Worm (Caenorhabditis elegans) whole organism, young adult: ENCODE measurements around the gene rop-1.

ENCODE experiments used
- B0019.2 ChIP-seq: fragments of 200-800 bp; sonication (Bioruptor generic); conservative IDR thresholded peaks from 2 replicates; pipeline ENCODE4 v1.3.6; 2022; ENCODE audit warnings: missing genetic modification reagents, missing genetic modification characterization, missing compliant biosample characterization
- B0035.1 ChIP-seq: sonication (generic microtip); optimal IDR thresholded peaks from 2 replicates; lab custom pipeline; 2016; ENCODE audit warnings: missing genetic modification characterization, mild to moderate bottlenecking, missing compliant biosample characterization, missing genotype, missing genetic modification reagents
- F33H1.4 ChIP-seq: fragments of 200-800 bp; sonication (Bioruptor generic); IDR thresholded peaks from 2 replicates; pipeline ENCODE4 v1.3.6; 2022; ENCODE audit warnings: missing genetic modification reagents, missing genetic modification characterization, missing compliant biosample characterization
- F49E8.2 ChIP-seq: sonication (generic microtip); optimal IDR thresholded peaks from 3 replicates; lab custom pipeline; 2017; ENCODE audit warnings: missing genetic modification characterization, mild to moderate bottlenecking, missing compliant biosample characterization, antibody characterized with exemption, moderate library complexity; ENCODE audit not compliant: insufficient read depth
- Y53F4B.3 ChIP-seq: fragments of 200-800 bp; sonication (Bioruptor generic); IDR thresholded peaks from 2 replicates; pipeline ENCODE4 v1.3.6; 2022; ENCODE audit warnings: missing genetic modification reagents, missing genetic modification characterization, missing compliant biosample characterization
- Y56A3A.18 ChIP-seq: fragments of 200-800 bp; sonication (Bioruptor generic); IDR thresholded peaks from 2 replicates; pipeline ENCODE4 v1.3.6; 2022; ENCODE audit warnings: missing genetic modification reagents, missing genetic modification characterization, missing compliant biosample characterization
- Y79H2A.3 ChIP-seq: fragments of 200-800 bp; sonication (Bioruptor generic); conservative IDR thresholded peaks from 2 replicates; pipeline ENCODE4 v1.3.6; 2022; ENCODE audit warnings: missing genetic modification reagents, missing genetic modification characterization, missing compliant biosample characterization
- ama-1 ChIP-seq, 3 experiments: fragments of 150-350 bp in 1 of 3; sonication (generic microtip) in 2 of 3; optimal IDR thresholded peaks; 2 replicates each; lab custom pipeline; 2014 to 2018; ENCODE audit warnings: missing biosample characterization in 2 of 3, missing genetic modification characterization in 2 of 3, missing genetic modification reagents in 2 of 3
- aptf-3 ChIP-seq: fragments of 200-800 bp; sonication (Bioruptor generic); IDR thresholded peaks from 2 replicates; pipeline ENCODE4 v1.3.6; 2022; ENCODE audit warnings: missing genetic modification characterization, missing compliant biosample characterization
- attf-5 ChIP-seq: fragments of 200-800 bp; sonication (Bioruptor generic); optimal IDR thresholded peaks from 2 replicates; lab custom pipeline; 2018; ENCODE audit warnings: mild to moderate bottlenecking, missing genetic modification characterization, missing compliant biosample characterization
- cebp-1 ChIP-seq, 2 experiments: fragments of 200-800 bp in 1 of 2; sonication (Bioruptor generic) in 1 of 2; sonication (generic microtip) in 1 of 2; IDR thresholded peaks in 1 of 2; optimal IDR thresholded peaks in 1 of 2; 2 replicates each; pipeline versions ENCODE4 v1.3.6 to Lab custom; 2017 to 2022; ENCODE audit warnings: missing compliant biosample characterization in 2 of 2, missing genetic modification characterization in 2 of 2, mild to moderate bottlenecking in 1 of 2, missing genetic modification reagents in 1 of 2, moderate library complexity in 1 of 2
- cebp-2 ChIP-seq: fragments of 200-800 bp; sonication (Bioruptor generic); IDR thresholded peaks from 2 replicates; pipeline ENCODE4 v1.3.6; 2022; ENCODE audit warnings: missing genetic modification characterization, missing compliant biosample characterization
- ceh-91 ChIP-seq: fragments of 200-800 bp; sonication (Bioruptor generic); IDR thresholded peaks from 2 replicates; pipeline ENCODE4 v1.3.6; 2022; ENCODE audit warnings: missing genetic modification reagents, missing genetic modification characterization, missing compliant biosample characterization
- chd-7 ChIP-seq: sonication (generic microtip); optimal IDR thresholded peaks from 2 replicates; lab custom pipeline; 2016; ENCODE audit warnings: mild to moderate bottlenecking, missing genetic modification characterization, moderate library complexity, missing compliant biosample characterization
- dox-1 ChIP-seq: fragments of 200-800 bp; sonication (Bioruptor generic); IDR thresholded peaks from 2 replicates; pipeline ENCODE4 v1.3.6; 2022; ENCODE audit warnings: missing genetic modification reagents, missing genetic modification characterization, missing compliant biosample characterization
- ekl-4 ChIP-seq: fragments of 200-800 bp; sonication (Bioruptor generic); IDR thresholded peaks from 2 replicates; pipeline ENCODE4 v1.3.6; 2022; ENCODE audit warnings: missing genetic modification reagents, missing genetic modification characterization, missing compliant biosample characterization
- fkh-3 ChIP-seq: sonication (generic microtip); optimal IDR thresholded peaks from 2 replicates; lab custom pipeline; 2016; ENCODE audit warnings: mild to moderate bottlenecking, missing genetic modification characterization, missing compliant biosample characterization
- him-1 ChIP-seq: sonication (generic microtip); optimal IDR thresholded peaks from 2 replicates; lab custom pipeline; 2016; ENCODE audit warnings: missing genotype, missing genetic modification reagents, missing genetic modification characterization, missing compliant biosample characterization
- hmg-20 ChIP-seq: fragments of 200-800 bp; sonication (Bioruptor generic); IDR thresholded peaks from 2 replicates; pipeline ENCODE4 v1.3.6; 2022; ENCODE audit warnings: missing genetic modification reagents, missing genetic modification characterization, missing compliant biosample characterization
- hrde-1 ChIP-seq: sonication (generic microtip); optimal IDR thresholded peaks from 2 replicates; lab custom pipeline; 2016; ENCODE audit warnings: missing genetic modification characterization, mild to moderate bottlenecking, missing compliant biosample characterization, moderate library complexity, missing genotype, missing genetic modification reagents, borderline replicate concordance
- lin-26 ChIP-seq: fragments of 200-800 bp; sonication (Bioruptor generic); IDR thresholded peaks from 2 replicates; pipeline ENCODE4 v1.3.6; 2022; ENCODE audit warnings: missing genetic modification reagents, missing genetic modification characterization, missing compliant biosample characterization
- lin-40 ChIP-seq: sonication (generic microtip); optimal IDR thresholded peaks from 2 replicates; lab custom pipeline; 2016; ENCODE audit warnings: missing genetic modification characterization, mild to moderate bottlenecking, missing compliant biosample characterization, missing genotype, missing genetic modification reagents
- lsl-1 ChIP-seq: fragments of 200-800 bp; sonication (Bioruptor generic); optimal IDR thresholded peaks from 2 replicates; lab custom pipeline; 2018; ENCODE audit warnings: mild to moderate bottlenecking, missing genetic modification characterization, moderate library complexity, missing compliant biosample characterization
- madf-6 ChIP-seq: fragments of 200-800 bp; sonication (Bioruptor generic); IDR thresholded peaks from 2 replicates; pipeline ENCODE4 v1.3.6; 2022; ENCODE audit warnings: missing genetic modification reagents, missing genetic modification characterization, missing compliant biosample characterization
- mes-4 ChIP-seq: sonication (generic microtip); optimal IDR thresholded peaks from 2 replicates; lab custom pipeline; 2016; ENCODE audit warnings: missing genotype, missing genetic modification characterization, missing compliant biosample characterization
- nhr-179 ChIP-seq: sonication (generic microtip); optimal IDR thresholded peaks from 2 replicates; lab custom pipeline; 2016; ENCODE audit warnings: mild to moderate bottlenecking, missing genetic modification characterization, missing compliant biosample characterization
- nhr-90 ChIP-seq: sonication (generic microtip); optimal IDR thresholded peaks from 2 replicates; lab custom pipeline; 2016; ENCODE audit warnings: missing genotype, mild to moderate bottlenecking, missing genetic modification characterization, missing compliant biosample characterization
- pbrm-1 ChIP-seq: fragments of 200-800 bp; sonication (Bioruptor generic); IDR thresholded peaks from 2 replicates; pipeline ENCODE4 v1.3.6; 2022; ENCODE audit warnings: missing genetic modification reagents, missing genetic modification characterization, missing compliant biosample characterization
- pha-4 ChIP-seq: fragments of 150-350 bp; sonication (generic microtip); optimal IDR thresholded peaks from 2 replicates; lab custom pipeline; 2014; ENCODE audit warnings: missing biosample characterization, missing genetic modification reagents, missing genetic modification characterization
- snpc-1.1 ChIP-seq: sonication (generic microtip); optimal IDR thresholded peaks from 2 replicates; lab custom pipeline; 2017; ENCODE audit warnings: missing genetic modification characterization, mild to moderate bottlenecking, missing compliant biosample characterization, antibody characterized with exemption, moderate library complexity, missing genotype, missing genetic modification reagents; ENCODE audit not compliant: insufficient read depth
- snpc-1.3 ChIP-seq: sonication (generic microtip); optimal IDR thresholded peaks from 2 replicates; lab custom pipeline; 2017; ENCODE audit warnings: missing genetic modification characterization, mild to moderate bottlenecking, missing compliant biosample characterization, antibody characterized with exemption, moderate library complexity, missing genotype, missing genetic modification reagents; ENCODE audit not compliant: insufficient read depth
- snpc-4 ChIP-seq, 5 experiments: fragments of 150-350 bp in 1 of 5; sonication (generic microtip) in 4 of 5; optimal IDR thresholded peaks; 2 replicates each; lab custom pipeline; 2014 to 2018; ENCODE audit warnings: missing genetic modification characterization in 5 of 5, missing biosample characterization in 3 of 5, antibody characterized with exemption in 2 of 5, mild to moderate bottlenecking in 2 of 5, missing compliant biosample characterization in 2 of 5, missing genotype in 2 of 5, moderate library complexity in 2 of 5, missing genetic modification reagents in 1 of 5
- tbx-9 ChIP-seq: sonication (generic microtip); optimal IDR thresholded peaks from 2 replicates; lab custom pipeline; 2016; ENCODE audit warnings: borderline replicate concordance, missing genetic modification characterization, inconsistent platforms, missing compliant biosample characterization
- ztf-6 ChIP-seq: fragments of 200-800 bp; sonication (Bioruptor generic); IDR thresholded peaks from 2 replicates; pipeline ENCODE4 v1.3.6; 2022; ENCODE audit warnings: missing genetic modification reagents, missing genetic modification characterization, missing compliant biosample characterization

Gene rop-1

ce11 chrV:10273837-10274236, 19.0 kb upstream of the rop-1 start (continued):
- no peak for TF ChIP-seq nhr-90 (tag; lab: Kevin White, UChicago)
- no peak for TF ChIP-seq fkh-3
- TF ChIP-seq madf-6 (GFP tag; lab: Robert Waterston, UW) = no peak
- TF ChIP-seq attf-5 = peak; percentile 0
- no peak for TF ChIP-seq snpc-1.1 (tag; lab: Kevin White, UChicago)
- 0 out of 2 replicates have a peak, but pooled peaks have one; percentile 3 for TF ChIP-seq cebp-1 (GFP tag; IDR thresholded peaks at IDR 0.05; lab: Robert Waterston, UW)
- TF ChIP-seq cebp-1 (tag; optimal IDR thresholded peaks at IDR 0.05; lab: Kevin White, UChicago) = peak; percentile 18
- TF ChIP-seq chd-7 (tag; lab: Kevin White, UChicago) = no peak
- no peak for TF ChIP-seq F33H1.4 (GFP tag; lab: Robert Waterston, UW)
- TF ChIP-seq pha-4 (tag; lab: Kevin White, UChicago) = no peak

- TF ChIP-seq hmg-20 (GFP tag; lab: Robert Waterston, UW) = no peak
- TF ChIP-seq ceh-91 (GFP tag; lab: Robert Waterston, UW) = no peak
- no peak for TF ChIP-seq Y79H2A.3 (GFP tag; lab: Robert Waterston, UW)
- no peak for TF ChIP-seq aptf-3 (GFP tag; lab: Robert Waterston, UW)
- TF ChIP-seq snpc-4 (GFP tag; optimal IDR thresholded peaks at IDR 0.05; lab: Kevin White, UChicago) = no peak
- no peak for TF ChIP-seq snpc-4 (tag; optimal IDR thresholded peaks at IDR 0.05; lab: Kevin White, UChicago)
- TF ChIP-seq nhr-179 (tag; lab: Kevin White, UChicago) = no peak
- no peak for TF ChIP-seq him-1 (tag; lab: Kevin White, UChicago)
- no peak for TF ChIP-seq cebp-2 (GFP tag; lab: Robert Waterston, UW)
- no peak for TF ChIP-seq lin-26 (GFP tag; lab: Robert Waterston, UW)
- TF ChIP-seq mes-4 (tag; lab: Kevin White, UChicago) = no peak
- no peak for TF ChIP-seq lin-40 (tag; lab: Kevin White, UChicago)
- no peak for TF ChIP-seq snpc-1.3
- no peak for TF ChIP-seq Y56A3A.18 (GFP tag; lab: Robert Waterston, UW)
- no peak for TF ChIP-seq Y53F4B.3 (GFP tag; lab: Robert Waterston, UW)
These were observed 15.4 kb upstream of the rop-1 start, which contains the start of gene ric-4 for ce11 chrV:10270214-10270613. Gene ric-4, minus strand, starts transcription at chrV:10270314.

- TF ChIP-seq hrde-1 (tag; lab: Kevin White, UChicago) (no peak), pbrm-1 (GFP tag; lab: Robert Waterston, UW) (no peak), F49E8.2 (tag; lab: Kevin White, UChicago) (no peak), lsl-1 (GFP tag; lab: Kevin White, UChicago) (no peak), dox-1 (GFP tag; lab: Robert Waterston, UW) (no peak), B0035.1 (tag; lab: Kevin White, UChicago) (no peak), tbx-9 (tag; lab: Kevin White, UChicago) (no peak), ama-1 (optimal IDR thresholded peaks at IDR 0.05; lab: Kevin White, UChicago) (no peak), ama-1 (GFP tag; optimal IDR thresholded peaks at IDR 0.05; lab: Kevin White, UChicago) (no peak), B0019.2 (GFP tag; lab: Robert Waterston, UW) (no peak), ekl-4 (no peak), aptf-3 (GFP tag; lab: Robert Waterston, UW) (no peak), ztf-6 (GFP tag; lab: Robert Waterston, UW) (no peak)
These were observed 11.2 kb upstream of the rop-1 start for ce11 chrV:10266050-10266449.
